Worm (Caenorhabditis elegans): Measurements from ENCODE around the gene ttn-1.
A peak's percentile ranks its signal among the peaks of the same experiment; 100 is the strongest.

The ttn-1 gene

DNA sequence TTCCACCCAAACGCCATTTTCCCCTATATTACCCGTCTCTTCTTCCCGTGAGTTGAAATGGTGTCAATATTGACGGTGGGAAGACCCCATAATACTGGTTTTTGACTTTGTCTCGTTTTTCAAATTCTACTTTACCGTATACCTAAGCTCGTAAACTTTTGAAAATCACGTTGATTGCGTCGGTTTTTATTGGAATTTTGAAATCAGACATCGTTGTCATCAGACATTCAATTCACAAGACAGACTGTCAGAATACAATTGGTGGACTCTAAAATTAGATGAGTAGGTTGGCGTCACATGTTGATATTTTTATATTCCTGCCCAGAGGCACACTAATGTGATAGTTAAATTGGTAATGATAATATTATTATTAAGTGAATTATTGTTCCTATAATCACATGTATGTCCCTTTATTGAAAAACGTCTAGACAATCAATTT is 29.5 kb upstream of the ttn-1 start:
- TF ChIP-seq skn-1 (tag; optimal IDR thresholded peaks at IDR 0.05) (no peak), sma-3 (GFP tag; optimal IDR thresholded peaks at IDR 0.05) (no peak), fos-1 (tag; optimal IDR thresholded peaks at IDR 0.05) (no peak), ztf-11 (tag; optimal IDR thresholded peaks at IDR 0.05) (no peak), ceh-16 (tag; optimal IDR thresholded peaks at IDR 0.05) (no peak), ztf-4 (tag; optimal IDR thresholded peaks at IDR 0.05) (no peak), F13H6.1 (tag; optimal IDR thresholded peaks at IDR 0.05) (no peak), dmd-4 (tag; optimal IDR thresholded peaks at IDR 0.05) (no peak), blmp-1 (tag; optimal IDR thresholded peaks at IDR 0.05; ENCODE audit: insufficient read depth) (no peak), nhr-21 (tag; optimal IDR thresholded peaks at IDR 0.05) (no peak), nhr-129 (tag; optimal IDR thresholded peaks at IDR 0.05) (peak; percentile 75), mdl-1 (tag; optimal IDR thresholded peaks at IDR 0.05) (no peak), nhr-6 (tag; optimal IDR thresholded peaks at IDR 0.05) (peak; percentile 7), nhr-12 (tag; optimal IDR thresholded peaks at IDR 0.05) (no peak), elt-1 (tag; optimal IDR thresholded peaks at IDR 0.05) (no peak), unc-39 (tag; optimal IDR thresholded peaks at IDR 0.05) (no peak), peb-1 (tag; optimal IDR thresholded peaks at IDR 0.05) (no peak), lin-39 (tag; optimal IDR thresholded peaks at IDR 0.05) (no peak), nhr-23 (tag; optimal IDR thresholded peaks at IDR 0.05) (no peak), R02D3.7 (tag; optimal IDR thresholded peaks at IDR 0.05) (no peak), nhr-237 (tag; optimal IDR thresholded peaks at IDR 0.05) (no peak), zag-1 (tag; optimal IDR thresholded peaks at IDR 0.05) (no peak), unc-55 (GFP tag; optimal IDR thresholded peaks at IDR 0.05) (no peak), sma-9 (GFP tag; optimal IDR thresholded peaks at IDR 0.05) (peak; percentile 7), sma-9 (tag; optimal IDR thresholded peaks at IDR 0.05) (no peak), ztf-1 (GFP tag; conservative IDR thresholded peaks at IDR 0.05) (no peak), ZK546.5 (tag; optimal IDR thresholded peaks at IDR 0.05) (no peak), alr-1 (tag; optimal IDR thresholded peaks at IDR 0.05) (no peak), sem-4 (tag; optimal IDR thresholded peaks at IDR 0.05) (no peak), lin-13 (GFP tag; optimal IDR thresholded peaks at IDR 0.05) (no peak), mab-5 (tag; optimal IDR thresholded peaks at IDR 0.05) (no peak), snpc-4 (tag; optimal IDR thresholded peaks at IDR 0.05) (no peak), lin-11 (tag; optimal IDR thresholded peaks at IDR 0.05) (no peak), nhr-10 (tag; optimal IDR thresholded peaks at IDR 0.05) (no peak), egl-27 (tag; optimal IDR thresholded peaks at IDR 0.05) (no peak), nhr-77 (tag; optimal IDR thresholded peaks at IDR 0.05) (no peak), unc-62 (GFP tag; optimal IDR thresholded peaks at IDR 0.05) (no peak), mbf-1 (tag; optimal IDR thresholded peaks at IDR 0.05) (no peak), aly-2 (tag; optimal IDR thresholded peaks at IDR 0.05) (no peak), gmeb-1 (tag; optimal IDR thresholded peaks at IDR 0.05) (no peak), crh-2 (tag; optimal IDR thresholded peaks at IDR 0.05) (no peak), nhr-25 (tag; optimal IDR thresholded peaks at IDR 0.05) (peak; percentile 31), lsy-2 (tag; optimal IDR thresholded peaks at IDR 0.05) (peak in 1 of 2 experiments; percentile 33), elt-3 (tag; optimal IDR thresholded peaks at IDR 0.05) (no peak), ama-1 (optimal IDR thresholded peaks at IDR 0.05) (no peak), Y55F3AM.14 (GFP tag; optimal IDR thresholded peaks at IDR 0.05) (no peak), C34F6.9 (tag; optimal IDR thresholded peaks at IDR 0.05) (peak; percentile 1), ceh-82 (tag; optimal IDR thresholded peaks at IDR 0.05) (no peak), nhr-11 (tag; optimal IDR thresholded peaks at IDR 0.05) (no peak)

All from whole organism, L2 larva.